Worm (Caenorhabditis elegans) whole organism, L3 larva: ENCODE measurements around the gene str-198.

Experiments used
- R02D3.7 ChIP-seq: fragments of 150-350 bp; optimal IDR thresholded peaks from 2 replicates; lab custom pipeline; 2014; ENCODE audit warnings: missing biosample characterization, missing genetic modification characterization
- ZK546.5 ChIP-seq: sonication (generic microtip); optimal IDR thresholded peaks from 2 replicates; lab custom pipeline; 2017; ENCODE audit warnings: missing biosample characterization, missing genetic modification characterization
- ama-1 ChIP-seq: fragments of 150-350 bp; optimal IDR thresholded peaks from 2 replicates; lab custom pipeline; 2018
- ceh-28 ChIP-seq: fragments of 150-350 bp; optimal IDR thresholded peaks from 2 replicates; lab custom pipeline; 2014; ENCODE audit warnings: missing biosample characterization, missing genetic modification reagents, missing genetic modification characterization
- ceh-82 ChIP-seq: fragments of 150-350 bp; optimal IDR thresholded peaks from 2 replicates; lab custom pipeline; 2014; ENCODE audit warnings: missing biosample characterization, missing genetic modification characterization
- ceh-9 ChIP-seq: sonication (generic microtip); optimal IDR thresholded peaks from 2 replicates; lab custom pipeline; 2018; ENCODE audit warnings: missing biosample characterization, missing genetic modification characterization
- elt-1 ChIP-seq: fragments of 150-350 bp; optimal IDR thresholded peaks from 2 replicates; lab custom pipeline; 2014; ENCODE audit warnings: missing biosample characterization, missing genetic modification characterization
- elt-2 ChIP-seq: sonication (generic microtip); optimal IDR thresholded peaks from 2 replicates; lab custom pipeline; 2016; ENCODE audit warnings: missing genetic modification reagents, mild to moderate bottlenecking, missing genetic modification characterization, missing compliant biosample characterization
- elt-3 ChIP-seq, 3 experiments: fragments of 150-350 bp in 1 of 3; sonication (generic microtip) in 2 of 3; optimal IDR thresholded peaks; 2 replicates in 2 of 3; 4 replicates in 1 of 3; lab custom pipeline; 2014 to 2017; ENCODE audit warnings: missing biosample characterization in 3 of 3, missing genetic modification characterization in 3 of 3
- eor-1 ChIP-seq, 2 experiments: fragments of 150-350 bp; optimal IDR thresholded peaks; 2 replicates each; lab custom pipeline; 2014 to 2018; ENCODE audit warnings: missing biosample characterization in 2 of 2, missing genetic modification characterization in 2 of 2
- fkh-2 ChIP-seq: fragments of 150-350 bp; optimal IDR thresholded peaks from 2 replicates; lab custom pipeline; 2014; ENCODE audit warnings: missing biosample characterization, missing genetic modification reagents, missing genetic modification characterization
- fos-1 ChIP-seq: fragments of 150-350 bp; optimal IDR thresholded peaks from 2 replicates; lab custom pipeline; 2014; ENCODE audit warnings: missing biosample characterization, missing genetic modification characterization
- hmg-11 ChIP-seq: sonication (generic microtip); optimal IDR thresholded peaks from 2 replicates; lab custom pipeline; 2016; ENCODE audit warnings: missing genetic modification characterization, missing compliant biosample characterization
- jun-1 ChIP-seq: fragments of 150-350 bp; optimal IDR thresholded peaks from 2 replicates; lab custom pipeline; 2014; ENCODE audit warnings: missing biosample characterization, missing genetic modification reagents, missing genetic modification characterization
- lin-15B ChIP-seq: fragments of 150-350 bp; optimal IDR thresholded peaks from 2 replicates; lab custom pipeline; 2014; ENCODE audit warnings: missing biosample characterization, missing genetic modification characterization
- lin-39 ChIP-seq: fragments of 150-350 bp; optimal IDR thresholded peaks from 2 replicates; lab custom pipeline; 2018; ENCODE audit warnings: missing biosample characterization, missing genetic modification reagents, missing genetic modification characterization
- lsy-12 ChIP-seq: sonication (generic microtip); optimal IDR thresholded peaks from 2 replicates; lab custom pipeline; 2016; ENCODE audit warnings: mild to moderate bottlenecking, missing genetic modification characterization, missing compliant biosample characterization
- mdl-1 ChIP-seq: fragments of 150-350 bp; optimal IDR thresholded peaks from 2 replicates; lab custom pipeline; 2014; ENCODE audit warnings: missing biosample characterization, missing genetic modification characterization
- mml-1 ChIP-seq: fragments of 150-350 bp; sonication (generic microtip); optimal IDR thresholded peaks from 3 replicates; lab custom pipeline; 2014; ENCODE audit warnings: missing biosample characterization, missing genetic modification characterization
- nfya-1 ChIP-seq: sonication (generic microtip); optimal IDR thresholded peaks from 2 replicates; lab custom pipeline; 2017; ENCODE audit warnings: missing genetic modification characterization, mild to moderate bottlenecking, missing compliant biosample characterization, antibody characterized with exemption, moderate library complexity; ENCODE audit not compliant: insufficient read depth
- nhr-12 ChIP-seq: fragments of 150-350 bp; optimal IDR thresholded peaks from 2 replicates; lab custom pipeline; 2014; ENCODE audit warnings: missing biosample characterization, missing genetic modification characterization
- nhr-237 ChIP-seq: fragments of 150-350 bp; optimal IDR thresholded peaks from 2 replicates; lab custom pipeline; 2014; ENCODE audit warnings: missing biosample characterization, missing genetic modification characterization
- nhr-25 ChIP-seq: sonication (generic microtip); optimal IDR thresholded peaks from 2 replicates; lab custom pipeline; 2017; ENCODE audit warnings: missing biosample characterization, missing genetic modification characterization
- nhr-28 ChIP-seq: fragments of 150-350 bp; optimal IDR thresholded peaks from 2 replicates; lab custom pipeline; 2014; ENCODE audit warnings: missing biosample characterization, missing genetic modification characterization
- nhr-43 ChIP-seq: sonication (generic microtip); optimal IDR thresholded peaks from 2 replicates; lab custom pipeline; 2016; ENCODE audit warnings: mild to moderate bottlenecking, missing genetic modification characterization, missing compliant biosample characterization; ENCODE audit not compliant: poor library complexity, severe bottlenecking
- nhr-67 ChIP-seq: fragments of 150-350 bp; optimal IDR thresholded peaks from 2 replicates; lab custom pipeline; 2014; ENCODE audit warnings: missing biosample characterization, missing genetic modification characterization
- pha-4 ChIP-seq: fragments of 150-350 bp; optimal IDR thresholded peaks from 2 replicates; lab custom pipeline; 2014; ENCODE audit warnings: missing biosample characterization, missing genetic modification reagents, missing genetic modification characterization
- pqm-1 ChIP-seq: fragments of 150-350 bp; optimal IDR thresholded peaks from 2 replicates; lab custom pipeline; 2017; ENCODE audit warnings: missing biosample characterization, missing genetic modification characterization, inconsistent platforms
- sea-2 ChIP-seq: fragments of 150-350 bp; sonication (generic microtip); optimal IDR thresholded peaks from 4 replicates; lab custom pipeline; 2014; ENCODE audit warnings: missing biosample characterization, missing genetic modification reagents, missing genetic modification characterization
- skn-1 ChIP-seq: fragments of 150-350 bp; optimal IDR thresholded peaks from 2 replicates; lab custom pipeline; 2014; ENCODE audit warnings: missing biosample characterization, missing genetic modification characterization
- snpc-4 ChIP-seq: fragments of 150-350 bp; optimal IDR thresholded peaks from 2 replicates; lab custom pipeline; 2014; ENCODE audit warnings: missing biosample characterization, missing genetic modification characterization
- tbx-2 ChIP-seq: sonication (generic microtip); optimal IDR thresholded peaks from 2 replicates; lab custom pipeline; 2016; ENCODE audit warnings: mild to moderate bottlenecking, missing genetic modification characterization, missing compliant biosample characterization
- unc-39 ChIP-seq: sonication (generic microtip); optimal IDR thresholded peaks from 4 replicates; lab custom pipeline; 2017; ENCODE audit warnings: missing biosample characterization, missing genetic modification characterization
- ztf-11 ChIP-seq: fragments of 150-350 bp; optimal IDR thresholded peaks from 2 replicates; lab custom pipeline; 2014; ENCODE audit warnings: missing biosample characterization, missing genetic modification characterization

The str-198 gene

DNA sequence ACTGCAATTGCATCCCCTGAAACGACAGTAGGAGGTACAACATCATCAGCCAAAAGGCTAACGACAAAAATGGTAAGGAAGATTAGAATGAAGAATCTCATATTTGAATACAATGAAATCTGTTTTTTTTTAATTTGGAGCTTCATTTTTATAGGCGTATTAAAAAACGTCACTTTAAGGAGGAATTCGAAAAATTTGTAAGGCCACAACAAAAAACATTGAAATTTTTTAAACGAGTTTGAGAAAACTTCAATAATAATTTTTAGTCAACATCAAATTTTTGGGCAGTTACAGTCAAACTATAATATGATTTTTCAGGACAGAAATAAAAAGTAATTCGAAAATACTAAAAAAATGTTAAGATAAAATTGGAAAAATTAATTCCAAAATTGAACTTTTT lies 15.2 kb downstream of the str-198 start, which contains the start of gene F14H3.14:
F14H3.14 (minus strand) TSS at position 101 of the 400 bp plus-strand sequence.
- TF ChIP-seq mml-1 (tag; lab: Kevin White, UChicago) (no peak), jun-1 (tag; lab: Kevin White, UChicago) (no peak), ama-1 (no peak), ZK546.5 (tag; lab: Kevin White, UChicago) (no peak), elt-1 (tag; lab: Kevin White, UChicago) (no peak), hmg-11 (tag; lab: Kevin White, UChicago) (no peak), lin-39 (tag; lab: Kevin White, UChicago) (no peak), nhr-67 (no peak), R02D3.7 (tag; lab: Kevin White, UChicago) (no peak), fkh-2 (tag; lab: Kevin White, UChicago) (no peak), tbx-2 (no peak), snpc-4 (no peak), lin-15B (tag; lab: Kevin White, UChicago) (no peak), nhr-12 (tag; lab: Kevin White, UChicago) (no peak), elt-3 (tag; optimal IDR thresholded peaks at IDR 0.05; lab: Kevin White, UChicago) (no peak), nhr-237 (tag; lab: Kevin White, UChicago) (no peak)

DNA sequence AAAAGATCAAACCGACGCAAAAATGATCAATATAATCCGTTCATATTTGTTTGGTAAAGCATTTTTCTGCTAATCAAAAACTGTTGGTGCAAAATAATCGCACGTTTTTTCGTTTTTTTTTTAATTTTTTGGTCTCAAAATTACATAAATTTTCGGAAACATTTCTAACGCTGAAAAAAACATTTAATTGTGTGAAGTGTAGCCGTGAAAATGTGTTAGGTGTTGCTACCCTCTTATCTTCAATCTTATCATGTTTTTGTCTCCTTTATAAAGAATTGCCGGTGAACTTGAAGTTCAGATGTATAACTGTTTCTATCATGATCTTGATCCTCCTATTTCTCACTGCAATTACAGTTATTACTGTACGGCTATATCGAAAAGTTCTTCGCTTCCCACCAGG lies 21.3 kb downstream of the str-198 start, which contains the start of gene cyp-35D1:
cyp-35D1 (plus strand) TSS at position 301 of the 400 bp plus-strand sequence.
- no peak for TF ChIP-seq ceh-9 (tag; lab: Kevin White, UChicago)
- TF ChIP-seq sea-2 (GFP tag; lab: Kevin White, UChicago) = no peak
- TF ChIP-seq ztf-11 (tag; lab: Kevin White, UChicago) = no peak
- no peak for TF ChIP-seq nhr-43 (tag; lab: Kevin White, UChicago)
- TF ChIP-seq ceh-82 (tag; lab: Kevin White, UChicago) = no peak
- TF ChIP-seq fos-1 (tag; lab: Kevin White, UChicago) = no peak
- TF ChIP-seq ceh-28 (tag; lab: Kevin White, UChicago) = no peak
- no peak for TF ChIP-seq mdl-1
- no peak for TF ChIP-seq nhr-12 (tag; lab: Kevin White, UChicago)
- TF ChIP-seq pha-4 (tag; lab: Kevin White, UChicago) = no peak
- no peak for TF ChIP-seq eor-1 (tag; optimal IDR thresholded peaks at IDR 0.05; lab: Kevin White, UChicago)
- TF ChIP-seq mml-1 (tag; lab: Kevin White, UChicago) = no peak
- TF ChIP-seq skn-1 (tag; lab: Kevin White, UChicago) = no peak
- no peak for TF ChIP-seq ZK546.5 (tag; lab: Kevin White, UChicago)
- TF ChIP-seq jun-1 (tag; lab: Kevin White, UChicago) = no peak
- TF ChIP-seq nhr-28 = no peak
- no peak for TF ChIP-seq elt-1 (tag; lab: Kevin White, UChicago)
- TF ChIP-seq, all 47 proteins: peak for 0

DNA sequence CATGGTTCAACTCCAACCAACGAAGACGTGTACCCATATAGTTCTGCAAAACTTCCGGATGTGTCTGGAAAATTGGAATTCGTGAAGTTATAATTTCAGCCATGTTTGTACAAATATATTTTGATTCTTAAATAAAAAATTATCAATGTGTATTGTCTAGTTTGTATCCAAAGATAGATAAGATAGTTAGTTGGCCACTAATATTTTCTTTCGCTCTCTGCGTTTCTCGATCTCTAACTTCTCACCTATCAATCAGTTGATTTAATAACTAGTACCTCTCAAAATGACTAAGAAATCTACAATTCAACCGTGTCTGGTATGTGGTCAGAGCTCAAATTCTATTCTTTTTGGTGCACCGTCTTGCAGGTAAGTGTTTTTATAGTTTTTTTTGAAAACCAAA lies 23.6 kb downstream of the str-198 start, which contains the start of gene nhr-176:
nhr-176 (plus strand) TSS at position 159 of the 400 bp plus-strand sequence.
- TF ChIP-seq elt-3 (tag; optimal IDR thresholded peaks at IDR 0.05; lab: Kevin White, UChicago) = no peak
- TF ChIP-seq elt-2 (tag; lab: Kevin White, UChicago) = peak; percentile 55
- peak; percentile 38 for TF ChIP-seq pqm-1 (tag; lab: Kevin White, UChicago)
- TF ChIP-seq, all 47 proteins: peak for 2

DNA sequence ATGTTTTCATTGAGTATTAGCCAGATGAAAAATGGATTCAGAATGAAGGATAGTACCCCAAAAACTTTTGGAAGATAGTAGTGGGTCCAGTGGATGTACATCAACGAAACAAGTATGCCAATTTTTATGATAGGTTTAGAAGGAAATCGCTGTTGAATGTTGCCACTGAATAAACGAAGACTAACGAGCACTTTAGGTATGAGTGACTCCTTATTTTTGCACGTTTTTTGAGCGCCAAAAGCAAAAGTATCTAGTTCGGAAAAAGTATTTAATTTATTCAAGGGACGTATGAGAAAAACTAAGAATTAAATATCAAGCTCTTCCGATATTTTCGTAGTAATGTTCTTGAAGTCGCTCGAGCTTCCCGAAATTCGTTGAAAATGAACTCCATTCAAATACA lies 26.2 kb downstream of the str-198 start, which contains the start of gene srj-10:
srj-10 (minus strand) TSS at position 101 of the 400 bp plus-strand sequence.
- TF ChIP-seq nhr-25 (no peak), unc-39 (no peak), elt-2 (tag; lab: Kevin White, UChicago) (no peak), pqm-1 (tag; lab: Kevin White, UChicago) (no peak), nhr-43 (tag; lab: Kevin White, UChicago) (no peak), lsy-12 (tag; lab: Kevin White, UChicago) (no peak), ztf-11 (tag; lab: Kevin White, UChicago) (no peak), pha-4 (tag; lab: Kevin White, UChicago) (no peak), fos-1 (tag; lab: Kevin White, UChicago) (no peak), hmg-11 (tag; lab: Kevin White, UChicago) (no peak), nfya-1 (tag; lab: Kevin White, UChicago) (no peak)
